Worm (Caenorhabditis elegans) whole organism, L2 larva: ENCODE data around the gene srlf-1.

Source experiments
- C34F6.9 ChIP-seq: fragments of 150-350 bp; optimal IDR thresholded peaks from 2 replicates; lab custom pipeline; 2014; ENCODE audit warnings: missing biosample characterization, missing genetic modification characterization
- F13H6.1 ChIP-seq: sonication (generic microtip); optimal IDR thresholded peaks from 2 replicates; lab custom pipeline; 2016; ENCODE audit warnings: missing genetic modification characterization, missing compliant biosample characterization
- Y55F3AM.14 ChIP-seq: fragments of 200-800 bp; sonication (Bioruptor generic); optimal IDR thresholded peaks from 2 replicates; lab custom pipeline; 2018; ENCODE audit warnings: mild to moderate bottlenecking, missing genetic modification characterization, missing compliant biosample characterization
- ZK546.5 ChIP-seq: sonication (generic microtip); optimal IDR thresholded peaks from 2 replicates; lab custom pipeline; 2017; ENCODE audit warnings: missing biosample characterization, missing genetic modification characterization
- aly-2 ChIP-seq: fragments of 150-350 bp; optimal IDR thresholded peaks from 2 replicates; lab custom pipeline; 2014; ENCODE audit warnings: missing biosample characterization, missing genetic modification characterization
- ama-1 ChIP-seq: fragments of 150-350 bp; optimal IDR thresholded peaks from 2 replicates; lab custom pipeline; 2018; ENCODE audit warnings: inconsistent platforms
- blmp-1 ChIP-seq: sonication (generic microtip); optimal IDR thresholded peaks from 2 replicates; lab custom pipeline; 2017; ENCODE audit warnings: missing genetic modification characterization, mild to moderate bottlenecking, missing compliant biosample characterization, antibody characterized with exemption, moderate library complexity; ENCODE audit not compliant: insufficient read depth
- ceh-16 ChIP-seq: fragments of 150-350 bp; optimal IDR thresholded peaks from 2 replicates; lab custom pipeline; 2014; ENCODE audit warnings: missing biosample characterization, missing genetic modification characterization
- ceh-82 ChIP-seq: fragments of 150-350 bp; optimal IDR thresholded peaks from 2 replicates; lab custom pipeline; 2014; ENCODE audit warnings: missing biosample characterization, missing genetic modification characterization
- crh-2 ChIP-seq: sonication (generic microtip); optimal IDR thresholded peaks from 2 replicates; lab custom pipeline; 2017; ENCODE audit warnings: missing biosample characterization, missing genetic modification characterization
- egl-27 ChIP-seq: sonication (generic microtip); optimal IDR thresholded peaks from 3 replicates; lab custom pipeline; 2017; ENCODE audit warnings: missing biosample characterization, missing genetic modification reagents, missing genetic modification characterization
- elt-3 ChIP-seq: sonication (generic microtip); optimal IDR thresholded peaks from 2 replicates; lab custom pipeline; 2017; ENCODE audit warnings: missing biosample characterization, missing genetic modification characterization
- fos-1 ChIP-seq: fragments of 150-350 bp; optimal IDR thresholded peaks from 2 replicates; lab custom pipeline; 2014; ENCODE audit warnings: missing biosample characterization, missing genetic modification characterization
- gmeb-1 ChIP-seq: fragments of 150-350 bp; optimal IDR thresholded peaks from 2 replicates; lab custom pipeline; 2014; ENCODE audit warnings: missing biosample characterization, missing genetic modification characterization
- lin-11 ChIP-seq: fragments of 150-350 bp; sonication (generic microtip); optimal IDR thresholded peaks from 2 replicates; lab custom pipeline; 2014; ENCODE audit warnings: missing biosample characterization, missing genetic modification characterization, inconsistent platforms, mixed read lengths
- lin-39 ChIP-seq: fragments of 150-350 bp; optimal IDR thresholded peaks from 2 replicates; lab custom pipeline; 2014; ENCODE audit warnings: missing biosample characterization, missing genetic modification reagents, missing genetic modification characterization
- lsy-2 ChIP-seq, 2 experiments: fragments of 150-350 bp in 1 of 2; sonication (generic microtip) in 1 of 2; optimal IDR thresholded peaks; 2 replicates each; lab custom pipeline; 2014 to 2017; ENCODE audit warnings: missing biosample characterization in 2 of 2, missing genetic modification characterization in 2 of 2
- mab-5 ChIP-seq: fragments of 150-350 bp; optimal IDR thresholded peaks from 2 replicates; lab custom pipeline; 2014; ENCODE audit warnings: missing biosample characterization, missing genetic modification characterization
- mdl-1 ChIP-seq, 2 experiments: fragments of 150-350 bp in 1 of 2; sonication (generic microtip) in 1 of 2; optimal IDR thresholded peaks; 2 replicates each; lab custom pipeline; 2017; ENCODE audit warnings: missing biosample characterization in 2 of 2, missing genetic modification characterization in 2 of 2
- nhr-10 ChIP-seq: sonication (generic microtip); optimal IDR thresholded peaks from 2 replicates; lab custom pipeline; 2017; ENCODE audit warnings: missing biosample characterization, missing genetic modification characterization
- nhr-12 ChIP-seq: fragments of 150-350 bp; optimal IDR thresholded peaks from 2 replicates; lab custom pipeline; 2014; ENCODE audit warnings: missing biosample characterization, missing genetic modification characterization
- nhr-129 ChIP-seq: fragments of 150-350 bp; optimal IDR thresholded peaks from 2 replicates; lab custom pipeline; 2014; ENCODE audit warnings: missing biosample characterization, missing genetic modification characterization
- nhr-21 ChIP-seq: fragments of 150-350 bp; optimal IDR thresholded peaks from 2 replicates; lab custom pipeline; 2014; ENCODE audit warnings: missing biosample characterization, missing genetic modification characterization
- nhr-237 ChIP-seq: fragments of 150-350 bp; optimal IDR thresholded peaks from 2 replicates; lab custom pipeline; 2014; ENCODE audit warnings: missing biosample characterization, missing genetic modification characterization
- nhr-25 ChIP-seq: fragments of 150-350 bp; sonication (generic microtip); optimal IDR thresholded peaks from 3 replicates; lab custom pipeline; 2014; ENCODE audit warnings: missing biosample characterization, missing genetic modification characterization
- nhr-6 ChIP-seq: fragments of 150-350 bp; optimal IDR thresholded peaks from 2 replicates; lab custom pipeline; 2014; ENCODE audit warnings: missing biosample characterization, missing genetic modification characterization
- nhr-77 ChIP-seq: fragments of 150-350 bp; optimal IDR thresholded peaks from 2 replicates; lab custom pipeline; 2014; ENCODE audit warnings: missing biosample characterization, missing genetic modification characterization
- sem-4 ChIP-seq: fragments of 150-350 bp; optimal IDR thresholded peaks from 2 replicates; lab custom pipeline; 2014; ENCODE audit warnings: missing biosample characterization, missing genetic modification reagents, missing genetic modification characterization
- skn-1 ChIP-seq: sonication (generic microtip); optimal IDR thresholded peaks from 2 replicates; lab custom pipeline; 2017; ENCODE audit warnings: missing biosample characterization, missing genetic modification characterization
- sma-3 ChIP-seq: sonication (generic microtip); optimal IDR thresholded peaks from 2 replicates; lab custom pipeline; 2016; ENCODE audit warnings: missing genetic modification reagents, missing genetic modification characterization, missing compliant biosample characterization
- sma-9 ChIP-seq, 2 experiments: fragments of 150-350 bp in 1 of 2; sonication (generic microtip) in 1 of 2; optimal IDR thresholded peaks; 2 replicates each; lab custom pipeline; 2014 to 2016; ENCODE audit warnings: missing genetic modification characterization in 2 of 2, mild to moderate bottlenecking in 1 of 2, missing biosample characterization in 1 of 2, missing compliant biosample characterization in 1 of 2, missing genetic modification reagents in 1 of 2, moderate library complexity in 1 of 2
- snpc-4 ChIP-seq: fragments of 150-350 bp; optimal IDR thresholded peaks from 2 replicates; lab custom pipeline; 2014; ENCODE audit warnings: missing biosample characterization, missing genetic modification characterization
- unc-39 ChIP-seq: fragments of 150-350 bp; optimal IDR thresholded peaks from 2 replicates; lab custom pipeline; 2014; ENCODE audit warnings: missing biosample characterization, missing genetic modification characterization
- unc-62 ChIP-seq: fragments of 150-350 bp; optimal IDR thresholded peaks from 2 replicates; lab custom pipeline; 2014; ENCODE audit warnings: missing biosample characterization, missing genetic modification reagents, missing genetic modification characterization
- zag-1 ChIP-seq: fragments of 150-350 bp; optimal IDR thresholded peaks from 2 replicates; lab custom pipeline; 2014; ENCODE audit warnings: missing biosample characterization, missing genetic modification characterization
- ztf-1 ChIP-seq: fragments of 200-800 bp; sonication (Bioruptor generic); conservative IDR thresholded peaks from 2 replicates; pipeline ENCODE4 v1.3.6; 2022; ENCODE audit warnings: missing genetic modification characterization, missing compliant biosample characterization
- ztf-4 ChIP-seq: fragments of 150-350 bp; optimal IDR thresholded peaks from 2 replicates; lab custom pipeline; 2014; ENCODE audit warnings: missing biosample characterization, missing genetic modification characterization

The srlf-1 gene

ce11 chrII:7808950-7809349, 18.6 kb downstream of the srlf-1 start:
- TF ChIP-seq nhr-6 (tag; lab: Kevin White, UChicago) (no peak), gmeb-1 (tag; lab: Kevin White, UChicago) (peak; percentile 38), F13H6.1 (tag; lab: Kevin White, UChicago) (peak; percentile 49), lin-11 (tag; lab: Kevin White, UChicago) (no peak), nhr-77 (tag; lab: Kevin White, UChicago) (no peak), crh-2 (tag; lab: Kevin White, UChicago) (peak; percentile 1), fos-1 (peak; percentile 82), ceh-82 (tag; lab: Kevin White, UChicago) (no peak), nhr-129 (tag; lab: Kevin White, UChicago) (no peak), Y55F3AM.14 (GFP tag; lab: Kevin White, UChicago) (peak; percentile 63), blmp-1 (no peak), nhr-25 (tag; lab: Kevin White, UChicago) (peak; percentile 36), egl-27 (tag; lab: Kevin White, UChicago) (no peak), sma-9 (GFP tag; optimal IDR thresholded peaks at IDR 0.05; lab: Kevin White, UChicago) (peak; percentile 76), sma-9 (tag; optimal IDR thresholded peaks at IDR 0.05; lab: Kevin White, UChicago) (no peak), aly-2 (tag; lab: Kevin White, UChicago) (no peak), sma-3 (GFP tag; lab: Kevin White, UChicago) (peak; percentile 23), nhr-21 (tag; lab: Kevin White, UChicago) (no peak), lsy-2 (tag; optimal IDR thresholded peaks at IDR 0.05; lab: Kevin White, UChicago) (peak in 1 of 2 experiments; percentile 11), unc-39 (tag; lab: Kevin White, UChicago) (no peak), ZK546.5 (tag; lab: Kevin White, UChicago) (no peak), nhr-12 (tag; lab: Kevin White, UChicago) (no peak), C34F6.9 (peak; percentile 1)

ce11 chrII:7809358-7809914, 19.0 kb downstream of the srlf-1 start:
- no peak for TF ChIP-seq nhr-77 (tag; lab: Kevin White, UChicago)
- no peak for TF ChIP-seq mab-5 (tag; lab: Kevin White, UChicago)
- no peak for TF ChIP-seq nhr-6 (tag; lab: Kevin White, UChicago)
- TF ChIP-seq sem-4 (tag; lab: Kevin White, UChicago), result no peak
- TF ChIP-seq elt-3, result no peak
- TF ChIP-seq ZK546.5 (tag; lab: Kevin White, UChicago), result no peak
- no peak for TF ChIP-seq lin-11 (tag; lab: Kevin White, UChicago)
- TF ChIP-seq ztf-4 (tag; lab: Kevin White, UChicago), result no peak
- TF ChIP-seq mdl-1 (tag; optimal IDR thresholded peaks at IDR 0.05; lab: Kevin White, UChicago), result no peak
- no peak for TF ChIP-seq zag-1 (tag; lab: Kevin White, UChicago)
- no peak for TF ChIP-seq fos-1
- no peak for TF ChIP-seq crh-2 (tag; lab: Kevin White, UChicago)

- TF ChIP-seq F13H6.1 (tag; lab: Kevin White, UChicago), result no peak
- TF ChIP-seq nhr-10 (tag; lab: Kevin White, UChicago), result no peak
- TF ChIP-seq nhr-237 (tag; lab: Kevin White, UChicago), result no peak
- no peak for TF ChIP-seq ceh-16
- TF ChIP-seq ZK546.5 (tag; lab: Kevin White, UChicago), result no peak
- TF ChIP-seq elt-3, result no peak
- no peak for TF ChIP-seq ama-1 (lab: Kevin White, UChicago)
- no peak for TF ChIP-seq sem-4 (tag; lab: Kevin White, UChicago)
- no peak for TF ChIP-seq zag-1 (tag; lab: Kevin White, UChicago)
- TF ChIP-seq ztf-1 (GFP tag; lab: Robert Waterston, UW), result no peak
- no peak for TF ChIP-seq unc-62 (GFP tag; lab: Kevin White, UChicago)
- TF ChIP-seq sma-3 (GFP tag; lab: Kevin White, UChicago), result no peak
- TF ChIP-seq snpc-4, result no peak
- no peak for TF ChIP-seq skn-1
- no peak for TF ChIP-seq lin-39
These were observed 19.9 kb downstream of the srlf-1 start for ce11 chrII:7810162-7810868.
